Worm (Caenorhabditis elegans) whole organism, midembryonic: ENCODE results near the gene ssu-1.

Experiments
- T22C8.4 ChIP-seq: fragments of 200-800 bp; sonication (Bioruptor generic); IDR thresholded peaks from 2 replicates; pipeline ENCODE4 v1.3.6; 2022; ENCODE audit warnings: missing genetic modification characterization, missing compliant biosample characterization
- cog-1 ChIP-seq: sonication (generic microtip); optimal IDR thresholded peaks from 2 replicates; lab custom pipeline; 2016; ENCODE audit warnings: missing genetic modification characterization, missing compliant biosample characterization
- flt-1 ChIP-seq: fragments of 200-800 bp; sonication (Bioruptor generic); IDR thresholded peaks from 2 replicates; pipeline ENCODE4 v1.3.6; 2022; ENCODE audit warnings: missing genetic modification characterization, missing compliant biosample characterization
- klf-2 ChIP-seq: fragments of 200-800 bp; sonication (Bioruptor generic); conservative IDR thresholded peaks from 2 replicates; pipeline ENCODE4 v1.3.6; 2022; ENCODE audit warnings: missing genetic modification reagents, missing genetic modification characterization, missing compliant biosample characterization
- med-1 ChIP-seq: sonication (generic microtip); optimal IDR thresholded peaks from 2 replicates; lab custom pipeline; 2017; ENCODE audit warnings: missing genetic modification characterization, mild to moderate bottlenecking, missing compliant biosample characterization, antibody characterized with exemption, missing genetic modification reagents; ENCODE audit not compliant: insufficient read depth
- ref-1 ChIP-seq: fragments of 200-800 bp; sonication (Bioruptor generic); conservative IDR thresholded peaks from 2 replicates; pipeline ENCODE4 v1.3.6; 2022; ENCODE audit warnings: missing genetic modification reagents, missing genetic modification characterization, missing compliant biosample characterization
- tab-1 ChIP-seq: fragments of 200-800 bp; sonication (Bioruptor generic); IDR thresholded peaks from 2 replicates; pipeline ENCODE4 v1.3.6; 2022; ENCODE audit warnings: missing genetic modification characterization, missing compliant biosample characterization
- ztf-23 ChIP-seq: fragments of 200-800 bp; sonication (Bioruptor generic); IDR thresholded peaks from 2 replicates; pipeline ENCODE4 v1.3.6; 2022; ENCODE audit warnings: missing genetic modification reagents, missing genetic modification characterization, missing compliant biosample characterization
- ztf-29 ChIP-seq: fragments of 200-800 bp; sonication (Bioruptor generic); IDR thresholded peaks from 2 replicates; pipeline ENCODE4 v1.3.6; 2022; ENCODE audit warnings: missing genetic modification reagents, missing genetic modification characterization, missing compliant biosample characterization

- TF ChIP-seq ztf-29 (GFP tag; lab: Robert Waterston, UW) (no peak), flt-1 (GFP tag; lab: Robert Waterston, UW) (no peak), ztf-23 (GFP tag; lab: Robert Waterston, UW) (no peak), ref-1 (GFP tag; lab: Robert Waterston, UW) (no peak), med-1 (GFP tag; lab: Kevin White, UChicago) (no peak), klf-2 (GFP tag; lab: Robert Waterston, UW) (no peak), T22C8.4 (GFP tag; lab: Robert Waterston, UW) (no peak), tab-1 (GFP tag; lab: Robert Waterston, UW) (no peak), cog-1 (tag; lab: Kevin White, UChicago) (no peak)
Measured at ce11 chrV:20123010-20123409, 10.1 kb downstream of the ssu-1 start.
